Fruit fly (Drosophila melanogaster) whole organism, prepupa: ENCODE results near the gene S6kII.

Source experiments
- CG10631 ChIP-seq: fragments of 200-800 bp; sonication (Bioruptor generic); optimal IDR thresholded peaks from 2 replicates; lab custom pipeline; 2016; ENCODE audit warnings: missing biosample characterization, missing genetic modification characterization
- CG10669 ChIP-seq: fragments of 200-800 bp; sonication (Bioruptor generic); optimal IDR thresholded peaks from 3 replicates; lab custom pipeline; 2018; ENCODE audit warnings: missing biosample characterization, mild to moderate bottlenecking, missing genetic modification characterization, moderate library complexity
- CG11902 ChIP-seq: fragments of 200-800 bp; sonication (Bioruptor generic); optimal IDR thresholded peaks from 3 replicates; lab custom pipeline; 2016; ENCODE audit warnings: missing biosample characterization, missing genetic modification characterization
- CG15336 ChIP-seq: fragments of 200-800 bp; sonication (Bioruptor generic); IDR thresholded peaks from 2 replicates; pipeline ENCODE4 v1.3.6; 2022; ENCODE audit warnings: missing biosample characterization, missing genetic modification characterization
- CG1621 ChIP-seq: fragments of 200-800 bp; sonication (Bioruptor generic); optimal IDR thresholded peaks from 3 replicates; lab custom pipeline; 2018; ENCODE audit warnings: missing biosample characterization, mild to moderate bottlenecking, missing genetic modification characterization
- CG16779 ChIP-seq: fragments of 200-800 bp; sonication (Bioruptor generic); optimal IDR thresholded peaks from 3 replicates; lab custom pipeline; 2017; ENCODE audit warnings: missing biosample characterization, mild to moderate bottlenecking, missing genetic modification characterization
- CG3032 ChIP-seq: fragments of 200-800 bp; optimal IDR thresholded peaks from 2 replicates; lab custom pipeline; 2019; ENCODE audit warnings: missing biosample characterization, mild to moderate bottlenecking, missing genetic modification characterization, moderate library complexity
- CG31627 ChIP-seq: fragments of 200-800 bp; sonication (Bioruptor generic); optimal IDR thresholded peaks from 3 replicates; lab custom pipeline; 2016; ENCODE audit warnings: missing biosample characterization, missing genetic modification characterization
- CG32006 ChIP-seq: fragments of 200-800 bp; sonication (Bioruptor generic); optimal IDR thresholded peaks from 3 replicates; lab custom pipeline; 2017; ENCODE audit warnings: missing biosample characterization, mild to moderate bottlenecking, missing genetic modification characterization
- CG34406 ChIP-seq: fragments of 200-800 bp; sonication (Bioruptor generic); optimal IDR thresholded peaks from 3 replicates; lab custom pipeline; 2016; ENCODE audit warnings: missing biosample characterization, missing genetic modification characterization
- CG3919 ChIP-seq: fragments of 200-800 bp; sonication (Bioruptor generic); optimal IDR thresholded peaks from 3 replicates; lab custom pipeline; 2016; ENCODE audit warnings: missing biosample characterization, missing genetic modification characterization
- CG4318 ChIP-seq: fragments of 200-800 bp; sonication (Bioruptor generic); optimal IDR thresholded peaks from 3 replicates; lab custom pipeline; 2017; ENCODE audit warnings: missing biosample characterization, mild to moderate bottlenecking, missing genetic modification characterization
- CG6276 ChIP-seq: fragments of 200-800 bp; sonication (Bioruptor generic); optimal IDR thresholded peaks from 2 replicates; lab custom pipeline; 2017; ENCODE audit warnings: missing biosample characterization, mild to moderate bottlenecking, missing genetic modification characterization
- CG6792 ChIP-seq: fragments of 200-800 bp; sonication (Bioruptor generic); optimal IDR thresholded peaks from 3 replicates; lab custom pipeline; 2016; ENCODE audit warnings: missing biosample characterization, missing genetic modification characterization
- CG6808 ChIP-seq: fragments of 200-800 bp; sonication (Bioruptor generic); optimal IDR thresholded peaks from 3 replicates; lab custom pipeline; 2017; ENCODE audit warnings: missing biosample characterization, missing genetic modification characterization, mild to moderate bottlenecking, moderate library complexity, missing genetic modification reagents
- CG6854 ChIP-seq: fragments of 200-800 bp; sonication (Bioruptor generic); optimal IDR thresholded peaks from 2 replicates; lab custom pipeline; 2017; ENCODE audit warnings: missing biosample characterization, mild to moderate bottlenecking, missing genetic modification characterization
- CG8119 ChIP-seq: fragments of 200-800 bp; sonication (Bioruptor generic); IDR thresholded peaks from 3 replicates; pipeline ENCODE4 v1.3.6; 2022; ENCODE audit warnings: missing biosample characterization, missing genetic modification characterization
- CG8632 ChIP-seq: fragments of 200-800 bp; sonication (Bioruptor generic); optimal IDR thresholded peaks from 3 replicates; lab custom pipeline; 2016; ENCODE audit warnings: missing biosample characterization, missing genetic modification characterization
- CG9139 ChIP-seq: fragments of 200-800 bp; sonication (Bioruptor generic); optimal IDR thresholded peaks from 3 replicates; lab custom pipeline; 2017; ENCODE audit warnings: missing biosample characterization, mild to moderate bottlenecking, missing genetic modification characterization
- Eip75B ChIP-seq: fragments of 200-800 bp; sonication (Bioruptor generic); optimal IDR thresholded peaks from 3 replicates; lab custom pipeline; 2016; ENCODE audit warnings: missing biosample characterization, missing genetic modification characterization
- Eip78C ChIP-seq: fragments of 200-800 bp; sonication (Bioruptor generic); peaks from one replicate; lab custom pipeline; 2016; ENCODE audit warnings: missing biosample characterization, missing genetic modification characterization
- Eip93F ChIP-seq: fragments of 200-800 bp; sonication (Bioruptor generic); optimal IDR thresholded peaks from 2 replicates; lab custom pipeline; 2016; ENCODE audit warnings: missing biosample characterization, mild to moderate bottlenecking, missing genetic modification characterization
- Ets96B ChIP-seq: fragments of 200-800 bp; optimal IDR thresholded peaks from 2 replicates; lab custom pipeline; 2019; ENCODE audit warnings: missing biosample characterization, mild to moderate bottlenecking, missing genetic modification characterization, moderate library complexity
- Hr38 ChIP-seq: sonication (Bioruptor generic); optimal IDR thresholded peaks from 2 replicates; lab custom pipeline; 2016; ENCODE audit warnings: missing biosample characterization, missing genetic modification characterization
- Hr39 ChIP-seq: fragments of 200-800 bp; sonication (Bioruptor generic); optimal IDR thresholded peaks from 2 replicates; lab custom pipeline; 2016; ENCODE audit warnings: missing biosample characterization, missing genetic modification characterization
- Hr4 ChIP-seq: fragments of 200-800 bp; sonication (Bioruptor generic); optimal IDR thresholded peaks from 3 replicates; lab custom pipeline; 2016; ENCODE audit warnings: missing biosample characterization, missing genetic modification characterization
- Lpt ChIP-seq: fragments of 200-800 bp; sonication (Bioruptor generic); optimal IDR thresholded peaks from 3 replicates; lab custom pipeline; 2016; ENCODE audit warnings: missing biosample characterization, missing genetic modification characterization
- Met ChIP-seq: fragments of 200-800 bp; sonication (Bioruptor generic); optimal IDR thresholded peaks from 3 replicates; lab custom pipeline; 2016; ENCODE audit warnings: missing biosample characterization, missing genetic modification characterization
- OdsH ChIP-seq: fragments of 200-800 bp; sonication (Bioruptor generic); optimal IDR thresholded peaks from 3 replicates; lab custom pipeline; 2016; ENCODE audit warnings: missing biosample characterization, missing genetic modification characterization
- Smox ChIP-seq: fragments of 200-800 bp; sonication (Bioruptor generic); optimal IDR thresholded peaks from 3 replicates; lab custom pipeline; 2016; ENCODE audit warnings: missing biosample characterization, missing genetic modification characterization
- Sox102F ChIP-seq: fragments of 200-800 bp; sonication (Bioruptor generic); optimal IDR thresholded peaks from 2 replicates; lab custom pipeline; 2016; ENCODE audit warnings: missing biosample characterization, mild to moderate bottlenecking, missing genetic modification characterization
- Sox14 ChIP-seq: fragments of 200-800 bp; sonication (Bioruptor generic); optimal IDR thresholded peaks from 3 replicates; lab custom pipeline; 2016; ENCODE audit warnings: missing biosample characterization, missing genetic modification characterization
- Sox15 ChIP-seq: fragments of 200-800 bp; sonication (Bioruptor generic); optimal IDR thresholded peaks from 3 replicates; lab custom pipeline; 2016; ENCODE audit warnings: missing biosample characterization, missing genetic modification characterization
- achi ChIP-seq: fragments of 200-800 bp; sonication (Bioruptor generic); optimal IDR thresholded peaks from 3 replicates; lab custom pipeline; 2016; ENCODE audit warnings: missing biosample characterization, missing genetic modification characterization
- acj6 ChIP-seq: fragments of 200-800 bp; sonication (Bioruptor generic); optimal IDR thresholded peaks from 3 replicates; lab custom pipeline; 2016; ENCODE audit warnings: missing biosample characterization, missing genetic modification characterization
- dsx ChIP-seq: fragments of 200-800 bp; optimal IDR thresholded peaks from 3 replicates; lab custom pipeline; 2019; ENCODE audit warnings: missing biosample characterization, mild to moderate bottlenecking, missing genetic modification characterization, moderate library complexity; ENCODE audit not compliant: poor library complexity, severe bottlenecking
- eg ChIP-seq: fragments of 200-800 bp; sonication (Bioruptor generic); IDR thresholded peaks from 3 replicates; pipeline ENCODE4 v1.3.6; 2022; ENCODE audit warnings: missing biosample characterization, missing genetic modification characterization
- esn ChIP-seq: fragments of 200-800 bp; sonication (Bioruptor generic); optimal IDR thresholded peaks from 2 replicates; lab custom pipeline; 2016; ENCODE audit warnings: missing biosample characterization, mild to moderate bottlenecking, missing genetic modification characterization, moderate library complexity
- fd59A ChIP-seq: fragments of 200-800 bp; sonication (Bioruptor generic); optimal IDR thresholded peaks from 2 replicates; lab custom pipeline; 2017; ENCODE audit warnings: missing biosample characterization, mild to moderate bottlenecking, missing genetic modification characterization, missing genetic modification reagents
- fkh ChIP-seq: fragments of 200-800 bp; sonication (Bioruptor generic); optimal IDR thresholded peaks from 3 replicates; lab custom pipeline; 2017; ENCODE audit warnings: missing biosample characterization, mild to moderate bottlenecking, missing genetic modification characterization, moderate library complexity
- topi ChIP-seq: fragments of 200-800 bp; sonication (Bioruptor generic); optimal IDR thresholded peaks from 3 replicates; lab custom pipeline; 2016; ENCODE audit warnings: missing biosample characterization, missing genetic modification characterization

The S6kII gene

dm6 chrX:22540065-22540504 lies 10.3 kb downstream of the S6kII start, which contains the start of gene CG17598:
Gene CG17598 (minus strand): TSS chrX:22540383.
- TF ChIP-seq Eip78C (peak; percentile 63), eg (no peak), Eip75B (GFP tag; lab: Kevin White, UChicago) (no peak), CG9139 (GFP tag; lab: Kevin White, UChicago) (no peak), CG34406 (GFP tag; lab: Kevin White, UChicago) (no peak), fkh (GFP tag; lab: Kevin White, UChicago) (no peak), CG1621 (tag; lab: Kevin White, UChicago) (peak; percentile 36), Sox14 (peak; percentile 24)

dm6 chrX:22544222-22544621 lies 14.5 kb downstream of the S6kII start, which contains the start of gene Cluap1:
Gene Cluap1 (minus strand): TSS chrX:22544322.
- TF ChIP-seq Hr4 (GFP tag; lab: Kevin White, UChicago) = no peak
- TF ChIP-seq CG8119 (GFP tag; lab: Robert Waterston, UW) = no peak
- TF ChIP-seq CG16779 (tag; lab: Kevin White, UChicago) = no peak
- TF ChIP-seq achi (GFP tag; lab: Kevin White, UChicago) = no peak
- no peak for TF ChIP-seq CG11902 (GFP tag; lab: Kevin White, UChicago)
- TF ChIP-seq dsx (GFP tag; lab: Kevin White, UChicago) = no peak
- TF ChIP-seq CG3919 (GFP tag; lab: Kevin White, UChicago) = no peak
- TF ChIP-seq Eip78C = no peak
- no peak for TF ChIP-seq eg
- TF ChIP-seq CG8632 (GFP tag; lab: Kevin White, UChicago) = no peak
- TF ChIP-seq Met (GFP tag; lab: Kevin White, UChicago) = no peak
- TF ChIP-seq CG6854 (GFP tag; lab: Kevin White, UChicago) = no peak
- TF ChIP-seq CG32006 = no peak
- TF ChIP-seq fd59A (GFP tag; lab: Kevin White, UChicago) = no peak
- TF ChIP-seq CG15336 = no peak
- no peak for TF ChIP-seq Smox
- no peak for TF ChIP-seq CG1621 (tag; lab: Kevin White, UChicago)
- no peak for TF ChIP-seq Sox15 (GFP tag; lab: Kevin White, UChicago)
- TF ChIP-seq CG3032 = no peak
- TF ChIP-seq, all 60 proteins: peak for 0

dm6 chrX:22544660-22545059 lies 14.9 kb downstream of the S6kII start:
- TF ChIP-seq CG10631 (GFP tag; lab: Kevin White, UChicago) = no peak
- TF ChIP-seq Sox15 (GFP tag; lab: Kevin White, UChicago) = no peak
- TF ChIP-seq CG3032 = no peak
- no peak for TF ChIP-seq CG6808 (GFP tag; lab: Kevin White, UChicago)
- TF ChIP-seq CG8119 (GFP tag; lab: Robert Waterston, UW) = no peak
- no peak for TF ChIP-seq Lpt (GFP tag; lab: Kevin White, UChicago)
- TF ChIP-seq fkh (GFP tag; lab: Kevin White, UChicago) = no peak
- TF ChIP-seq Sox102F (GFP tag; lab: Kevin White, UChicago) = no peak
- TF ChIP-seq Hr38 (GFP tag; lab: Kevin White, UChicago) = no peak
- no peak for TF ChIP-seq CG31627 (GFP tag; lab: Kevin White, UChicago)
- no peak for TF ChIP-seq CG10669
- no peak for TF ChIP-seq CG32006
- no peak for TF ChIP-seq CG4318 (GFP tag; lab: Kevin White, UChicago)
- no peak for TF ChIP-seq Hr4 (GFP tag; lab: Kevin White, UChicago)
- no peak for TF ChIP-seq acj6 (GFP tag; lab: Kevin White, UChicago)
- no peak for TF ChIP-seq CG9139 (GFP tag; lab: Kevin White, UChicago)
- TF ChIP-seq CG1621 (tag; lab: Kevin White, UChicago) = no peak
- TF ChIP-seq OdsH (GFP tag; lab: Kevin White, UChicago) = no peak
- TF ChIP-seq CG11902 (GFP tag; lab: Kevin White, UChicago) = no peak
- TF ChIP-seq Ets96B (tag; lab: Kevin White, UChicago) = no peak

dm6 chrX:22546797-22547196 lies 17.0 kb downstream of the S6kII start, which contains the start of gene CG17601:
Gene CG17601 (plus strand): TSS chrX:22547097.
- TF ChIP-seq topi (GFP tag; lab: Kevin White, UChicago) (no peak), Smox (no peak), CG34406 (GFP tag; lab: Kevin White, UChicago) (no peak), Hr38 (GFP tag; lab: Kevin White, UChicago) (no peak), eg (no peak), Sox14 (no peak), Ets96B (tag; lab: Kevin White, UChicago) (no peak), CG3032 (no peak), esn (GFP tag; lab: Kevin White, UChicago) (no peak), CG9139 (GFP tag; lab: Kevin White, UChicago) (no peak), CG6276 (no peak), Hr39 (GFP tag; lab: Kevin White, UChicago) (no peak), dsx (GFP tag; lab: Kevin White, UChicago) (no peak), CG15336 (no peak), Hr4 (GFP tag; lab: Kevin White, UChicago) (no peak), CG6792 (GFP tag; lab: Kevin White, UChicago) (no peak), Eip93F (no peak), Sox102F (GFP tag; lab: Kevin White, UChicago) (no peak), CG32006 (no peak)
